Worm (Caenorhabditis elegans) whole organism, L3 larva: ENCODE data around the gene kvs-3.

Experiments used
- R02D3.7 ChIP-seq: fragments of 150-350 bp; optimal IDR thresholded peaks from 2 replicates; lab custom pipeline; 2014; ENCODE audit warnings: missing biosample characterization, missing genetic modification characterization
- ZK546.5 ChIP-seq: sonication (generic microtip); optimal IDR thresholded peaks from 2 replicates; lab custom pipeline; 2017; ENCODE audit warnings: missing biosample characterization, missing genetic modification characterization
- ama-1 ChIP-seq: fragments of 150-350 bp; optimal IDR thresholded peaks from 2 replicates; lab custom pipeline; 2018
- egl-27 ChIP-seq: sonication (generic microtip); optimal IDR thresholded peaks from 4 replicates; lab custom pipeline; 2017; ENCODE audit warnings: missing biosample characterization, missing genetic modification reagents, missing genetic modification characterization
- egl-5 ChIP-seq: fragments of 150-350 bp; optimal IDR thresholded peaks from 2 replicates; lab custom pipeline; 2017; ENCODE audit warnings: missing biosample characterization, missing genetic modification reagents, missing genetic modification characterization, inconsistent platforms
- elt-1 ChIP-seq: fragments of 150-350 bp; optimal IDR thresholded peaks from 2 replicates; lab custom pipeline; 2014; ENCODE audit warnings: missing biosample characterization, missing genetic modification characterization
- elt-3 ChIP-seq, 3 experiments: fragments of 150-350 bp in 1 of 3; sonication (generic microtip) in 2 of 3; optimal IDR thresholded peaks; 2 replicates in 2 of 3; 4 replicates in 1 of 3; lab custom pipeline; 2014 to 2017; ENCODE audit warnings: missing biosample characterization in 3 of 3, missing genetic modification characterization in 3 of 3
- eor-1 ChIP-seq, 2 experiments: fragments of 150-350 bp; optimal IDR thresholded peaks; 2 replicates each; lab custom pipeline; 2014 to 2018; ENCODE audit warnings: missing biosample characterization in 2 of 2, missing genetic modification characterization in 2 of 2
- fkh-10 ChIP-seq: sonication (generic microtip); optimal IDR thresholded peaks from 2 replicates; lab custom pipeline; 2017; ENCODE audit warnings: missing biosample characterization, missing genetic modification reagents, missing genetic modification characterization
- lin-15B ChIP-seq: fragments of 150-350 bp; optimal IDR thresholded peaks from 2 replicates; lab custom pipeline; 2014; ENCODE audit warnings: missing biosample characterization, missing genetic modification characterization
- lin-39 ChIP-seq: fragments of 150-350 bp; optimal IDR thresholded peaks from 2 replicates; lab custom pipeline; 2018; ENCODE audit warnings: missing biosample characterization, missing genetic modification reagents, missing genetic modification characterization
- lsy-12 ChIP-seq: sonication (generic microtip); optimal IDR thresholded peaks from 2 replicates; lab custom pipeline; 2016; ENCODE audit warnings: mild to moderate bottlenecking, missing genetic modification characterization, missing compliant biosample characterization
- mdl-1 ChIP-seq: fragments of 150-350 bp; optimal IDR thresholded peaks from 2 replicates; lab custom pipeline; 2014; ENCODE audit warnings: missing biosample characterization, missing genetic modification characterization
- mml-1 ChIP-seq: fragments of 150-350 bp; sonication (generic microtip); optimal IDR thresholded peaks from 3 replicates; lab custom pipeline; 2014; ENCODE audit warnings: missing biosample characterization, missing genetic modification characterization
- nfya-1 ChIP-seq: sonication (generic microtip); optimal IDR thresholded peaks from 2 replicates; lab custom pipeline; 2017; ENCODE audit warnings: missing genetic modification characterization, mild to moderate bottlenecking, missing compliant biosample characterization, antibody characterized with exemption, moderate library complexity; ENCODE audit not compliant: insufficient read depth
- nhr-11 ChIP-seq: fragments of 150-350 bp; optimal IDR thresholded peaks from 2 replicates; lab custom pipeline; 2014; ENCODE audit warnings: missing biosample characterization, missing genetic modification characterization
- nhr-12 ChIP-seq: fragments of 150-350 bp; optimal IDR thresholded peaks from 2 replicates; lab custom pipeline; 2014; ENCODE audit warnings: missing biosample characterization, missing genetic modification characterization
- nhr-23 ChIP-seq: fragments of 150-350 bp; optimal IDR thresholded peaks from 2 replicates; lab custom pipeline; 2014; ENCODE audit warnings: missing biosample characterization, missing genetic modification reagents, missing genetic modification characterization
- nhr-237 ChIP-seq: fragments of 150-350 bp; optimal IDR thresholded peaks from 2 replicates; lab custom pipeline; 2014; ENCODE audit warnings: missing biosample characterization, missing genetic modification characterization
- nhr-25 ChIP-seq: sonication (generic microtip); optimal IDR thresholded peaks from 2 replicates; lab custom pipeline; 2017; ENCODE audit warnings: missing biosample characterization, missing genetic modification characterization
- nhr-28 ChIP-seq: fragments of 150-350 bp; optimal IDR thresholded peaks from 2 replicates; lab custom pipeline; 2014; ENCODE audit warnings: missing biosample characterization, missing genetic modification characterization
- nhr-43 ChIP-seq: sonication (generic microtip); optimal IDR thresholded peaks from 2 replicates; lab custom pipeline; 2016; ENCODE audit warnings: mild to moderate bottlenecking, missing genetic modification characterization, missing compliant biosample characterization; ENCODE audit not compliant: poor library complexity, severe bottlenecking
- nhr-77 ChIP-seq: fragments of 150-350 bp; optimal IDR thresholded peaks from 2 replicates; lab custom pipeline; 2014; ENCODE audit warnings: missing biosample characterization, missing genetic modification characterization
- pha-4 ChIP-seq: fragments of 150-350 bp; optimal IDR thresholded peaks from 2 replicates; lab custom pipeline; 2014; ENCODE audit warnings: missing biosample characterization, missing genetic modification reagents, missing genetic modification characterization
- pqm-1 ChIP-seq: fragments of 150-350 bp; optimal IDR thresholded peaks from 2 replicates; lab custom pipeline; 2017; ENCODE audit warnings: missing biosample characterization, missing genetic modification characterization, inconsistent platforms
- sea-2 ChIP-seq: fragments of 150-350 bp; sonication (generic microtip); optimal IDR thresholded peaks from 4 replicates; lab custom pipeline; 2014; ENCODE audit warnings: missing biosample characterization, missing genetic modification reagents, missing genetic modification characterization
- skn-1 ChIP-seq: fragments of 150-350 bp; optimal IDR thresholded peaks from 2 replicates; lab custom pipeline; 2014; ENCODE audit warnings: missing biosample characterization, missing genetic modification characterization
- tbx-2 ChIP-seq: sonication (generic microtip); optimal IDR thresholded peaks from 2 replicates; lab custom pipeline; 2016; ENCODE audit warnings: mild to moderate bottlenecking, missing genetic modification characterization, missing compliant biosample characterization
- unc-39 ChIP-seq: sonication (generic microtip); optimal IDR thresholded peaks from 4 replicates; lab custom pipeline; 2017; ENCODE audit warnings: missing biosample characterization, missing genetic modification characterization
- zag-1 ChIP-seq: fragments of 150-350 bp; optimal IDR thresholded peaks from 2 replicates; lab custom pipeline; 2014; ENCODE audit warnings: missing biosample characterization, missing genetic modification characterization
- ztf-11 ChIP-seq: fragments of 150-350 bp; optimal IDR thresholded peaks from 2 replicates; lab custom pipeline; 2014; ENCODE audit warnings: missing biosample characterization, missing genetic modification characterization
- ztf-4 ChIP-seq: fragments of 150-350 bp; optimal IDR thresholded peaks from 2 replicates; lab custom pipeline; 2014; ENCODE audit warnings: missing biosample characterization, missing genetic modification characterization

Gene kvs-3

DNA sequence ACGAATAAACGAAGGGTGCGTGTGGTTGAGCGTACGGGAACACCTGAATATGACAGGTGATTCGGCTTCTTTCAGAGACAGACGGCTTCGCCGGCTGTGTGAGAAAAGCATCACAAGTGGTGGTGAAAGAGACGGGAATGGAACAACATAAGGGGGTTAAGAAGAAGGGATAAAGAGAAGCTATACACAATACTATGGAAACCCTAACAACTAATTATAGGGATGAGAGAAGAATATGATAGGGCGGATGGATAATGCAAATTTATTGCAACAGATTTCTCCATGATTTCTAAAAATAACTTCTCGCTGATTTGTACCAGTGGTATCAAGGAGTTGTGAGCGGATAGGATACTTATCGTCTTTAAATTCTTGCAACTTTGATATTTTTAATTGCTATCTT, 36.0 kb upstream of the kvs-3 start, which contains the start of gene hlh-10:
hlh-10 (minus strand) TSS at position 101 of the 400 bp plus-strand sequence.
- TF ChIP-seq lsy-12 (no peak), ama-1 (lab: Kevin White, UChicago) (no peak), lin-39 (tag; lab: Kevin White, UChicago) (no peak), nhr-77 (tag; lab: Kevin White, UChicago) (no peak), nfya-1 (tag; lab: Kevin White, UChicago) (no peak), elt-3 (tag; optimal IDR thresholded peaks at IDR 0.05; lab: Kevin White, UChicago) (no peak), ztf-11 (tag; lab: Kevin White, UChicago) (no peak), elt-1 (tag; lab: Kevin White, UChicago) (no peak), ztf-4 (no peak), nhr-28 (tag; lab: Kevin White, UChicago) (no peak), nhr-43 (tag; lab: Kevin White, UChicago) (no peak), eor-1 (tag; optimal IDR thresholded peaks at IDR 0.05; lab: Kevin White, UChicago) (no peak), mdl-1 (no peak), nhr-11 (tag; lab: Kevin White, UChicago) (no peak), nhr-25 (no peak), lin-15B (tag; lab: Kevin White, UChicago) (no peak)
- TF ChIP-seq, all 47 proteins: peak for 0

DNA sequence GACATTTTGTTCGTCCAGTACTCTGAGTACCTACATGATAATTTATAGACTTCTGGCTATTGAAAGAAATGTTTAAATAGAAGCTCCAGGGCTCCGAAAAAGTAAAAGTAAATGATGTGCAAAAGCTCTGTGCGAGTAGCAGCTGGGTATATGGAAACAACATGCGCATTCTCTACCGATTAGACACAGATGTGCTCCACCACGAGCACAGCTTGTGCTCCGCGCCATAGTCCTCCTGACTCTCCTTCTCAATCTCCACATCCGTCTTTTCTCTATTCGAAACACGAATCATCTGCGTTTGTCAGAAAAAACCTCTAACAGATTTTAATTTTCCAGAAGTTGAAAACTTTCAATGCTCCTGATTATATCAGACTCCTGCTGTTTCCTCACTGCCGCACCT, 34.7 kb upstream of the kvs-3 start:
- TF ChIP-seq mml-1 (tag; lab: Kevin White, UChicago) (no peak), nhr-12 (no peak), elt-3 (tag; optimal IDR thresholded peaks at IDR 0.05; lab: Kevin White, UChicago) (no peak)

DNA sequence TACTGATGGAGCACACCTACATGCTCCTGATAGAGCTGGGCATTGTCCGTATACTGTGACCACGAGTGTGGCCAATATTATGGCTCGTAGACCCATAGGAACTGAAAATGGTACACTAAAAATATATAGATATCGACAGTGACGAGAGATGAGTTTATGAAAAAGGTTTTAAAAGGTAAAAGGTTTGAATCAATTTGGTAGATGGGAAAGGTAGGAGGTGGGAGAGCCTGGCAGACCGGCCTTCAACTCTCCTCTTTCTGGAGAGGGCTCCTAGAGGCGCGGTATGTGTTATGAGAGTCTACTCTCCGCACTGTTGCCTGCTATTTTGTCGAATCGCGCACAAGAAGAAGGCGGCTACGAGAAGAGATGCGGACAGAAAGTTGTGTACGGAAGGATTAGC, 30.7 kb upstream of the kvs-3 start, which contains the start of gene lron-2:
lron-2 (minus strand) TSS at position 101 of the 400 bp plus-strand sequence.
- no peak for TF ChIP-seq ztf-11 (tag; lab: Kevin White, UChicago)
- no peak for TF ChIP-seq nfya-1 (tag; lab: Kevin White, UChicago)
- TF ChIP-seq zag-1 (tag; lab: Kevin White, UChicago): no peak
- TF ChIP-seq lsy-12: no peak

DNA sequence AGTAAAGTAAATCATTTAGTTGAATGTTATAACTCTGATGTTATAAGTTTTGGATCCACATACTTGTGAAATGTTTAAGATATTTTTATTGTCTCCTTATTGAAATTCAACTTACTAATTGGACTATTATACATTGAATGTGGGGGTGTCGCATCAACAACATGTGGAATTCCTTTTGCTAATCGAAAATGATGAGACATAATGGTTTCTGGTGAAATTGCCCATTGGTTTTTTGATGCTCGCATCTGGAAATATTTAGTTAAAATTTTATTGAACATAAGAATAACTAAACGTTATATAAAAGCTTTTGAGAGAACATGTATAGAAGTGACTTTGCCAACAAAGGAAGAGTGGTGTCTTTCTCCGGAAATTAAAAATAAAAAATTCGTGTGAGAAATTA, 26.2 kb upstream of the kvs-3 start, which contains the start of gene ZK682.7:
ZK682.7 (minus strand) TSS at position 247 of the 400 bp plus-strand sequence.
- TF ChIP-seq unc-39 (tag; lab: Kevin White, UChicago) (no peak), skn-1 (tag; lab: Kevin White, UChicago) (no peak), egl-5 (tag; lab: Kevin White, UChicago) (no peak), fkh-10 (no peak), egl-27 (tag; lab: Kevin White, UChicago) (no peak), eor-1 (tag; optimal IDR thresholded peaks at IDR 0.05; lab: Kevin White, UChicago) (no peak), nhr-11 (tag; lab: Kevin White, UChicago) (no peak), zag-1 (tag; lab: Kevin White, UChicago) (no peak), sea-2 (GFP tag; lab: Kevin White, UChicago) (no peak), R02D3.7 (tag; lab: Kevin White, UChicago) (no peak), nhr-23 (no peak), nhr-237 (no peak), lin-39 (tag; lab: Kevin White, UChicago) (no peak), nhr-28 (tag; lab: Kevin White, UChicago) (no peak), lsy-12 (no peak), ztf-4 (no peak), tbx-2 (no peak)

DNA sequence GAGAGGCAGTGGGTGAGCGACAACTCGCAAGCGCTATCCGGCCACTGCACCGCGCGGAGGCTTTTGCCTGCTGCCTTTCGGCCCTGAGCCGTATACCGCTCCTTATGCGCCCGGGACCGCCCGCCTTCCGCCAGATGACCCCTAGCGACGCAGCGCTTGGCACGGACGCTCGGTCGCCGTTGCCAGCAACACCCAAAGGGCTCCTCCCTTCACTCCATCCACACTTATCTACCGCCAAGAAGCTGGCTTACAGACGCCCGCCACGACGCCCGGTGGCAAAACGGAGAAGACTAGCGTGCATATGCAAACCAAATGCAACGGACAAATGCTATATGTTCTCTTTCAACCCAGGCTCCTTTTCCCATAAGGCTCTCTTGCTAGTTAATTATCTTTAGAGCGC, 24.8 kb upstream of the kvs-3 start:
- peak; percentile 11 for TF ChIP-seq nfya-1 (tag; lab: Kevin White, UChicago)
- no peak for TF ChIP-seq lin-39 (tag; lab: Kevin White, UChicago)
- TF ChIP-seq ama-1 (lab: Kevin White, UChicago): no peak
- no peak for TF ChIP-seq skn-1 (tag; lab: Kevin White, UChicago)
- no peak for TF ChIP-seq unc-39 (tag; lab: Kevin White, UChicago)
- TF ChIP-seq egl-5 (tag; lab: Kevin White, UChicago): no peak
- no peak for TF ChIP-seq pqm-1 (tag; lab: Kevin White, UChicago)
- peak; percentile 16 for TF ChIP-seq tbx-2
- TF ChIP-seq, all 47 proteins: peak for 2

DNA sequence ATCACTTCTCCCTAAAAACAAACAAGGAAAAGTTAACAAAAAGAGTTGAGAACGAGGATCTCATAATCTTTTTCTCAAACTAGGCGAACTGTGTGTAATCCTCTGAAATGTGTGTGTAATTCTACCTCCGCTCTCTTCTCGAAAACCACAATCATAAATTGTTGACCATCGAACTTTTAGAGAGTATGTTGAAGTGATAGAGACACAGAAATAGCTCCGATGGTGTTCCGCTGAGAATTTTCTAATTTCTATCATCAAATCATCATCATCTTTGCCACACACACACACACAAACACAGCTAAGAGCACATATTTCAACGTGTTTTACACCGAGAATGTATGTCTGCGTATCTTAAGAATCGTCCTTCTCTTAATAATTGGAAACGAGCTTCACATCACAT, 22.5 kb upstream of the kvs-3 start:
- TF ChIP-seq pha-4 (tag; lab: Kevin White, UChicago): peak; percentile 17
- TF ChIP-seq ZK546.5: no peak
